Fruit fly (Drosophila melanogaster) whole organism, prepupa: Measurements from ENCODE around the gene CG32428.

Experiments used
- CG10631 ChIP-seq: fragments of 200-800 bp; sonication (Bioruptor generic); optimal IDR thresholded peaks from 2 replicates; lab custom pipeline; 2016; ENCODE audit warnings: missing biosample characterization, missing genetic modification characterization
- CG10669 ChIP-seq: fragments of 200-800 bp; sonication (Bioruptor generic); optimal IDR thresholded peaks from 3 replicates; lab custom pipeline; 2018; ENCODE audit warnings: missing biosample characterization, mild to moderate bottlenecking, missing genetic modification characterization, moderate library complexity
- CG11294 ChIP-seq: fragments of 200-800 bp; sonication (Bioruptor generic); IDR thresholded peaks from 2 replicates; pipeline ENCODE4 v1.3.6; 2022; ENCODE audit warnings: missing biosample characterization, missing genetic modification characterization
- CG11902 ChIP-seq: fragments of 200-800 bp; sonication (Bioruptor generic); optimal IDR thresholded peaks from 3 replicates; lab custom pipeline; 2016; ENCODE audit warnings: missing biosample characterization, missing genetic modification characterization
- CG16779 ChIP-seq: fragments of 200-800 bp; sonication (Bioruptor generic); optimal IDR thresholded peaks from 3 replicates; lab custom pipeline; 2017; ENCODE audit warnings: missing biosample characterization, mild to moderate bottlenecking, missing genetic modification characterization
- CG32006 ChIP-seq: fragments of 200-800 bp; sonication (Bioruptor generic); optimal IDR thresholded peaks from 3 replicates; lab custom pipeline; 2017; ENCODE audit warnings: missing biosample characterization, mild to moderate bottlenecking, missing genetic modification characterization
- CG34406 ChIP-seq: fragments of 200-800 bp; sonication (Bioruptor generic); optimal IDR thresholded peaks from 3 replicates; lab custom pipeline; 2016; ENCODE audit warnings: missing biosample characterization, missing genetic modification characterization
- CG3919 ChIP-seq: fragments of 200-800 bp; sonication (Bioruptor generic); optimal IDR thresholded peaks from 3 replicates; lab custom pipeline; 2016; ENCODE audit warnings: missing biosample characterization, missing genetic modification characterization
- CG4318 ChIP-seq: fragments of 200-800 bp; sonication (Bioruptor generic); optimal IDR thresholded peaks from 3 replicates; lab custom pipeline; 2017; ENCODE audit warnings: missing biosample characterization, mild to moderate bottlenecking, missing genetic modification characterization
- CG6276 ChIP-seq: fragments of 200-800 bp; sonication (Bioruptor generic); optimal IDR thresholded peaks from 2 replicates; lab custom pipeline; 2017; ENCODE audit warnings: missing biosample characterization, mild to moderate bottlenecking, missing genetic modification characterization
- CG6854 ChIP-seq: fragments of 200-800 bp; sonication (Bioruptor generic); optimal IDR thresholded peaks from 2 replicates; lab custom pipeline; 2017; ENCODE audit warnings: missing biosample characterization, mild to moderate bottlenecking, missing genetic modification characterization
- CG8119 ChIP-seq: fragments of 200-800 bp; sonication (Bioruptor generic); IDR thresholded peaks from 3 replicates; pipeline ENCODE4 v1.3.6; 2022; ENCODE audit warnings: missing biosample characterization, missing genetic modification characterization
- CG8632 ChIP-seq: fragments of 200-800 bp; sonication (Bioruptor generic); optimal IDR thresholded peaks from 3 replicates; lab custom pipeline; 2016; ENCODE audit warnings: missing biosample characterization, missing genetic modification characterization
- CG9139 ChIP-seq: fragments of 200-800 bp; sonication (Bioruptor generic); optimal IDR thresholded peaks from 3 replicates; lab custom pipeline; 2017; ENCODE audit warnings: missing biosample characterization, mild to moderate bottlenecking, missing genetic modification characterization
- Eip75B ChIP-seq: fragments of 200-800 bp; sonication (Bioruptor generic); optimal IDR thresholded peaks from 3 replicates; lab custom pipeline; 2016; ENCODE audit warnings: missing biosample characterization, missing genetic modification characterization
- Eip78C ChIP-seq: fragments of 200-800 bp; sonication (Bioruptor generic); peaks from one replicate; lab custom pipeline; 2016; ENCODE audit warnings: missing biosample characterization, missing genetic modification characterization
- Eip93F ChIP-seq: fragments of 200-800 bp; sonication (Bioruptor generic); optimal IDR thresholded peaks from 2 replicates; lab custom pipeline; 2016; ENCODE audit warnings: missing biosample characterization, mild to moderate bottlenecking, missing genetic modification characterization
- Ets96B ChIP-seq: fragments of 200-800 bp; optimal IDR thresholded peaks from 2 replicates; lab custom pipeline; 2019; ENCODE audit warnings: missing biosample characterization, mild to moderate bottlenecking, missing genetic modification characterization, moderate library complexity
- Gug ChIP-seq: fragments of 200-800 bp; sonication (Bioruptor generic); IDR thresholded peaks from 2 replicates; pipeline ENCODE4 v1.3.6; 2022; ENCODE audit warnings: missing biosample characterization, missing genetic modification characterization
- Hr38 ChIP-seq: sonication (Bioruptor generic); optimal IDR thresholded peaks from 2 replicates; lab custom pipeline; 2016; ENCODE audit warnings: missing biosample characterization, missing genetic modification characterization
- Hr39 ChIP-seq: fragments of 200-800 bp; sonication (Bioruptor generic); optimal IDR thresholded peaks from 2 replicates; lab custom pipeline; 2016; ENCODE audit warnings: missing biosample characterization, missing genetic modification characterization
- Hr4 ChIP-seq: fragments of 200-800 bp; sonication (Bioruptor generic); optimal IDR thresholded peaks from 3 replicates; lab custom pipeline; 2016; ENCODE audit warnings: missing biosample characterization, missing genetic modification characterization
- Lpt ChIP-seq: fragments of 200-800 bp; sonication (Bioruptor generic); optimal IDR thresholded peaks from 3 replicates; lab custom pipeline; 2016; ENCODE audit warnings: missing biosample characterization, missing genetic modification characterization
- Met ChIP-seq: fragments of 200-800 bp; sonication (Bioruptor generic); optimal IDR thresholded peaks from 3 replicates; lab custom pipeline; 2016; ENCODE audit warnings: missing biosample characterization, missing genetic modification characterization
- OdsH ChIP-seq: fragments of 200-800 bp; sonication (Bioruptor generic); optimal IDR thresholded peaks from 3 replicates; lab custom pipeline; 2016; ENCODE audit warnings: missing biosample characterization, missing genetic modification characterization
- Smox ChIP-seq: fragments of 200-800 bp; sonication (Bioruptor generic); optimal IDR thresholded peaks from 3 replicates; lab custom pipeline; 2016; ENCODE audit warnings: missing biosample characterization, missing genetic modification characterization
- Sox102F ChIP-seq: fragments of 200-800 bp; sonication (Bioruptor generic); optimal IDR thresholded peaks from 2 replicates; lab custom pipeline; 2016; ENCODE audit warnings: missing biosample characterization, mild to moderate bottlenecking, missing genetic modification characterization
- Sox15 ChIP-seq: fragments of 200-800 bp; sonication (Bioruptor generic); optimal IDR thresholded peaks from 3 replicates; lab custom pipeline; 2016; ENCODE audit warnings: missing biosample characterization, missing genetic modification characterization
- achi ChIP-seq: fragments of 200-800 bp; sonication (Bioruptor generic); optimal IDR thresholded peaks from 3 replicates; lab custom pipeline; 2016; ENCODE audit warnings: missing biosample characterization, missing genetic modification characterization
- acj6 ChIP-seq: fragments of 200-800 bp; sonication (Bioruptor generic); optimal IDR thresholded peaks from 3 replicates; lab custom pipeline; 2016; ENCODE audit warnings: missing biosample characterization, missing genetic modification characterization
- cyc ChIP-seq: fragments of 200-800 bp; sonication (Bioruptor generic); optimal IDR thresholded peaks from 3 replicates; lab custom pipeline; 2016; ENCODE audit warnings: missing biosample characterization, missing genetic modification characterization
- dac ChIP-seq: fragments of 200-800 bp; sonication (Bioruptor generic); optimal IDR thresholded peaks from 2 replicates; lab custom pipeline; 2017; ENCODE audit warnings: missing biosample characterization, mild to moderate bottlenecking, missing genetic modification characterization
- dsx ChIP-seq: fragments of 200-800 bp; optimal IDR thresholded peaks from 3 replicates; lab custom pipeline; 2019; ENCODE audit warnings: missing biosample characterization, mild to moderate bottlenecking, missing genetic modification characterization, moderate library complexity; ENCODE audit not compliant: poor library complexity, severe bottlenecking
- fd59A ChIP-seq: fragments of 200-800 bp; sonication (Bioruptor generic); optimal IDR thresholded peaks from 2 replicates; lab custom pipeline; 2017; ENCODE audit warnings: missing biosample characterization, mild to moderate bottlenecking, missing genetic modification characterization, missing genetic modification reagents
- fd85E ChIP-seq: fragments of 200-800 bp; sonication (Bioruptor generic); optimal IDR thresholded peaks from 3 replicates; lab custom pipeline; 2016; ENCODE audit warnings: missing biosample characterization, missing genetic modification characterization
- lz ChIP-seq: fragments of 200-800 bp; sonication (Bioruptor generic); optimal IDR thresholded peaks from 3 replicates; lab custom pipeline; 2016; ENCODE audit warnings: missing biosample characterization, missing genetic modification characterization
- net ChIP-seq: fragments of 200-800 bp; sonication (Bioruptor generic); optimal IDR thresholded peaks from 3 replicates; lab custom pipeline; 2016; ENCODE audit warnings: missing biosample characterization, missing genetic modification characterization
- pdm3 ChIP-seq: fragments of 200-800 bp; sonication (Bioruptor generic); optimal IDR thresholded peaks from 3 replicates; lab custom pipeline; 2016; ENCODE audit warnings: missing biosample characterization, missing genetic modification characterization
- salr ChIP-seq, 2 experiments: fragments of 200-800 bp; sonication (Bioruptor generic); optimal IDR thresholded peaks; 3 replicates each; lab custom pipeline; 2016 to 2018; ENCODE audit warnings: missing biosample characterization in 2 of 2, missing genetic modification characterization in 2 of 2, mild to moderate bottlenecking in 1 of 2
- topi ChIP-seq: fragments of 200-800 bp; sonication (Bioruptor generic); optimal IDR thresholded peaks from 3 replicates; lab custom pipeline; 2016; ENCODE audit warnings: missing biosample characterization, missing genetic modification characterization
- vri ChIP-seq: fragments of 200-800 bp; sonication (Bioruptor generic); optimal IDR thresholded peaks from 3 replicates; lab custom pipeline; 2016; ENCODE audit warnings: missing biosample characterization, mild to moderate bottlenecking, missing genetic modification characterization

The CG32428 gene

DNA sequence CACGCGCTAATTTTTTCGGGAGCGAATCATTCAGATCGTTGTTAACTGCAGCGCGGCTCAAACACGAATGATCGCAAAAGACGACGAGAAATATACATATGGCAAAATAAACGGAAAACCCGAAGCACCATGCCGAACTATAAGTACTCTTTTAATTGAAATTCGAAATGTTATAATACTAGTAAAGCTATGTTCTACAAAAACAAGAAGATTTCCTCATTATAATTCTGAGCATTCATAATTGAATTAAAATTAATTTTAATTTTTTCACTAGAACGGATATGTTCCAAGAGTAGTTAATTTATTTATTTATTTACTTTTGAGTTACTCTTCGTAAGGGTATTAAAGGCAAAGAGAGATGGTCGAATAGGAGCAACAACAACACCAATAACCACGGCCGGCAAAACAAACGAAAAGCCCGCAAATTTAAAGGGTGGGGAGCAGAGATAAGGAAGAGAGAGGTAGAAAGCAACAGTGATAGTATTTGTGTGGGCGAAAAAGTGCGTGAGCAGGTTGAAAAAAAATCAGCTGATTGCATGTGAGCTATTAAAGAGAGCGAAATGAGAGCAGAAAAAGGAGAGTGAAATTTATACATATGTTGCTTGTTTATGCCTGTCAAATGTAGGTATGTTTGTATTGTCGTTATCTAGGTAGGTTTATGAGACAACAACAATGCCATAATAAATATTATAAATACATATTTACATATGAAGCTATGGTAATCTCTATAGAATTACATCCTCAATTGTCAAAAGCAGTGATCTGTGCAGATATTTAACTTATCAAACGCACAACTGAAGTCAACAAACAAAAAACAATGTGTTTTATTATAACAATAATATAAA, 20.1 kb upstream of the CG32428 start (continued):
- TF ChIP-seq achi (GFP tag; lab: Kevin White, UChicago) (peak; percentile 88), CG11294 (GFP tag; lab: Robert Waterston, UW) (peak; percentile 60), acj6 (GFP tag; lab: Kevin White, UChicago) (peak; percentile 90), Hr4 (peak; percentile 93), Smox (GFP tag; lab: Kevin White, UChicago) (peak; percentile 92), salr (GFP tag; optimal IDR thresholded peaks at IDR 0.05; lab: Kevin White, UChicago) (peak; percentile 23 to 88), Lpt (GFP tag; lab: Kevin White, UChicago) (peak; percentile 74), net (GFP tag; lab: Kevin White, UChicago) (peak; percentile 93), pdm3 (GFP tag; lab: Kevin White, UChicago) (peak; percentile 89), CG11902 (GFP tag; lab: Kevin White, UChicago) (peak; percentile 74), CG9139 (GFP tag; lab: Kevin White, UChicago) (peak; percentile 84), Eip78C (GFP tag; lab: Kevin White, UChicago) (peak; percentile 99), Hr39 (GFP tag; lab: Kevin White, UChicago) (peak; percentile 79), Eip75B (GFP tag; lab: Kevin White, UChicago) (peak; percentile 92), OdsH (GFP tag; lab: Kevin White, UChicago) (peak; percentile 88), CG10669 (GFP tag; lab: Kevin White, UChicago) (peak; percentile 83), CG10631 (GFP tag; lab: Kevin White, UChicago) (peak; percentile 82), Eip93F (GFP tag; lab: Kevin White, UChicago) (peak; percentile 61), dsx (GFP tag; lab: Kevin White, UChicago) (peak; percentile 87), fd85E (GFP tag; lab: Kevin White, UChicago) (peak; percentile 41), lz (peak; percentile 90), CG8119 (GFP tag; lab: Robert Waterston, UW) (peak; percentile 95), dac (GFP tag; lab: Kevin White, UChicago) (peak; percentile 47), CG16779 (peak; percentile 83), CG34406 (GFP tag; lab: Kevin White, UChicago) (peak; percentile 95), CG6276 (GFP tag; lab: Kevin White, UChicago) (peak; percentile 90), Hr38 (no peak), CG3919 (peak; percentile 91), Sox15 (GFP tag; lab: Kevin White, UChicago) (peak; percentile 83), Gug (GFP tag; lab: Robert Waterston, UW) (peak; percentile 74), CG6854 (GFP tag; lab: Kevin White, UChicago) (peak; percentile 84), fd59A (peak; percentile 66), Met (GFP tag; lab: Kevin White, UChicago) (peak; percentile 94), CG32006 (GFP tag; lab: Kevin White, UChicago) (peak; percentile 90), CG8632 (GFP tag; lab: Kevin White, UChicago) (peak; percentile 92)

DNA sequence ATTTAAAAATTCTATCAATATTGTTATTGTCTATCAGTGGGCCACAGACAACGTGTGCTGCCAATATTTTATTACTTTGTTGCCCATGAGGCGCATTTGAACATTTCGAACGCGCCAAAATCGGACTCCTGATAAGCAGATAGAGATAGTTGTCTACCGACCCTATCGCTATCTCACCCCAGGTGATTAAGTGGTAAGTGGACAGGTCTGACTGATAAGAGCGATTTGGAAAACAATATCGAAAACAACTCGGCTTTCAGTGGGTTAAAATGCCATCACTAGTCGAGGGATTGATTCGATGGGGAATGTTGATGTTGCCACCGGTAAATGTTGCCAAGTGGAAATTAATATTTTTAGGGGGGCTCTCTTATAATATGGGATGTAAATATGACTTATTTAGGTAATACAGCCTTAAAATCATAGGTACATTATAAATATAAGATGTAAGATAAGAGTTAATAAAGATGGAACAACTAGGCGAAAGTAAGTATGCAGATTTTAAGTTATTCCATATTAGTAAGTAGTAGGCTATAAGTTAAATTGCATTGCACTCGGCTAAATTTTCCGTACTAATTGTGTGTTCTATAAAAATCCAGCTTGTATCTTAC, 18.1 kb upstream of the CG32428 start, which contains the start of gene ND-39:
TSS of gene ND-39 (plus strand) at position 558 of the 608 bp plus-strand sequence.
- no peak for TF ChIP-seq dsx (GFP tag; lab: Kevin White, UChicago)
- peak; percentile 10 for TF ChIP-seq vri (GFP tag; lab: Kevin White, UChicago)
- TF ChIP-seq Eip78C (GFP tag; lab: Kevin White, UChicago) = peak; percentile 1
- no peak for TF ChIP-seq CG16779
- no peak for TF ChIP-seq topi (GFP tag; lab: Kevin White, UChicago)
- no peak for TF ChIP-seq Sox102F (GFP tag; lab: Kevin White, UChicago)
- no peak for TF ChIP-seq cyc (GFP tag; lab: Kevin White, UChicago)
- TF ChIP-seq net (GFP tag; lab: Kevin White, UChicago) = no peak
- TF ChIP-seq CG32006 (GFP tag; lab: Kevin White, UChicago) = no peak
- TF ChIP-seq Ets96B (tag; lab: Kevin White, UChicago) = no peak
- TF ChIP-seq CG3919 = no peak
- TF ChIP-seq CG4318 (GFP tag; lab: Kevin White, UChicago) = no peak
- TF ChIP-seq Eip93F (GFP tag; lab: Kevin White, UChicago) = no peak
- TF ChIP-seq acj6 (GFP tag; lab: Kevin White, UChicago) = no peak
- TF ChIP-seq Eip75B (GFP tag; lab: Kevin White, UChicago) = no peak
- TF ChIP-seq lz = no peak
